Worm (Caenorhabditis elegans) whole organism, midembryonic: Measurements from ENCODE around the gene C14A6.12.

Experiments used
- T22C8.4 ChIP-seq: fragments of 200-800 bp; sonication (Bioruptor generic); IDR thresholded peaks from 2 replicates; pipeline ENCODE4 v1.3.6; 2022; ENCODE audit warnings: missing genetic modification characterization, missing compliant biosample characterization
- cog-1 ChIP-seq: sonication (generic microtip); optimal IDR thresholded peaks from 2 replicates; lab custom pipeline; 2016; ENCODE audit warnings: missing genetic modification characterization, missing compliant biosample characterization
- flt-1 ChIP-seq: fragments of 200-800 bp; sonication (Bioruptor generic); IDR thresholded peaks from 2 replicates; pipeline ENCODE4 v1.3.6; 2022; ENCODE audit warnings: missing genetic modification characterization, missing compliant biosample characterization
- klf-2 ChIP-seq: fragments of 200-800 bp; sonication (Bioruptor generic); conservative IDR thresholded peaks from 2 replicates; pipeline ENCODE4 v1.3.6; 2022; ENCODE audit warnings: missing genetic modification reagents, missing genetic modification characterization, missing compliant biosample characterization
- med-1 ChIP-seq: sonication (generic microtip); optimal IDR thresholded peaks from 2 replicates; lab custom pipeline; 2017; ENCODE audit warnings: missing genetic modification characterization, mild to moderate bottlenecking, missing compliant biosample characterization, antibody characterized with exemption, missing genetic modification reagents; ENCODE audit not compliant: insufficient read depth
- ref-1 ChIP-seq: fragments of 200-800 bp; sonication (Bioruptor generic); conservative IDR thresholded peaks from 2 replicates; pipeline ENCODE4 v1.3.6; 2022; ENCODE audit warnings: missing genetic modification reagents, missing genetic modification characterization, missing compliant biosample characterization
- tab-1 ChIP-seq: fragments of 200-800 bp; sonication (Bioruptor generic); IDR thresholded peaks from 2 replicates; pipeline ENCODE4 v1.3.6; 2022; ENCODE audit warnings: missing genetic modification characterization, missing compliant biosample characterization
- ztf-23 ChIP-seq: fragments of 200-800 bp; sonication (Bioruptor generic); IDR thresholded peaks from 2 replicates; pipeline ENCODE4 v1.3.6; 2022; ENCODE audit warnings: missing genetic modification reagents, missing genetic modification characterization, missing compliant biosample characterization
- ztf-29 ChIP-seq: fragments of 200-800 bp; sonication (Bioruptor generic); IDR thresholded peaks from 2 replicates; pipeline ENCODE4 v1.3.6; 2022; ENCODE audit warnings: missing genetic modification reagents, missing genetic modification characterization, missing compliant biosample characterization

Gene C14A6.12

DNA sequence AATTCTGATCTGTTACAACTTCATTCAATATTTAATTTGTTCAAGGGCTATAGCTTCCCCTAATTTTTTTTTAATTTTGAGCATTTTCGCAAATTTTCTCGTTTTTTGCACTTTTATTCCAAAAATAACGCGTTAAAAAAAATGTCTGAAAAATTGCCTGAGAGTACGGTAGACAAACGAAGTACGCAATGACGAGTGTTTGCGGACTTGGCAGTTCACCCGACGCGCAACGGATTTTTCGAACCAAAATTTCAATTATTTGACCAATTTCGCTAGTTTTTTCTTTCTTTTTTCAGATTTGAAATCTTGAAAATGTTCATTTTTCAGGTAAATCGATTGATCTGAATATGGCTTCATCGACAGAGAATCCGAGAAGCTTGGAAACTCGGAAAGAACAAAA is 35.3 kb downstream of the C14A6.12 start, which contains the start of gene fbxa-211:
TSS of gene fbxa-211 (plus strand) at position 328 of the 400 bp plus-strand sequence.
- TF ChIP-seq tab-1 (GFP tag; lab: Robert Waterston, UW) = no peak
- no peak for TF ChIP-seq klf-2 (GFP tag; lab: Robert Waterston, UW)
- no peak for TF ChIP-seq ref-1 (GFP tag; lab: Robert Waterston, UW)
- TF ChIP-seq ztf-23 = no peak
- no peak for TF ChIP-seq med-1
- no peak for TF ChIP-seq ztf-29 (GFP tag; lab: Robert Waterston, UW)

DNA sequence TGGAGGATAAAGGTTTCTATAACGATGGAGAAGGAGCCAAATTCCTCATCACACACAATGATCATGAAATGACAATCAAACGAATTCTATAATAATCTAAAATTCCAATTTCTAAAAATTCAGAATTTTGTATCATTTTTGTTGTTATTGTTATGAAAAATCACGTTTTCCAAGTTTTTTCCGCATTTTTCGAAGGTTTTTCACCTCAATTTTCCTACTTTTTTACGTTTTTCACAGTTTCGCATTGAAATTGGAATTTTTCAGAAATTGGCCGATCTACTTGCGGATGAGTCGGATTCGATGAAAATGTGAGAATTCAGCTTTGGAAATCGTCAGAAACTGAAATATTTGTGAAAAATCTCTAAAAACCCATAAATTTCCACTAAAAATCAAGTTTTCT is 37.4 kb downstream of the C14A6.12 start, which contains the start of gene fbxa-210:
TSS of gene fbxa-210 (plus strand) at position 301 of the 400 bp plus-strand sequence.
- no peak for TF ChIP-seq ref-1 (GFP tag; lab: Robert Waterston, UW)
- TF ChIP-seq cog-1 (tag; lab: Kevin White, UChicago) = no peak

DNA sequence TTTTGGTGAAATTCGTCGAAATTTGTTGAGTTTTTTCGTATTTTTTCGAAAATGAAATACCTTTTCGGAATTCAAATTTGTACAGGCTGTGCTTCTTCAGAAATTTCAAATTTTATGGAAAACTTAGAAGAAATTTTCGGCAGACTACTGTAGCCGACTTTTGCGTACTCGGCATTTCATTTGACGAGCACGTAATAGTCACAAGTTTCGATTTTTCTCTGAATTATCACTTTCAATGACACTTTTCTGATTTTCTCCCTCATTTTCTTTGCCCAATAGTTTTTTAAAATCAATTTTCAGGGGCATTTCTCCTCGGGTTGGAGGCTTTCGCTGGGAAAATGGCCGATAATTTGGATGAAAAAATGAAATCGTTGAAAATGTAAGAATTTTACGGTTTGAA is 38.8 kb downstream of the C14A6.12 start, which contains the start of gene fbxa-107:
TSS of gene fbxa-107 (plus strand) at position 301 of the 400 bp plus-strand sequence.
- TF ChIP-seq tab-1 (GFP tag; lab: Robert Waterston, UW) = no peak
- no peak for TF ChIP-seq med-1
- TF ChIP-seq ztf-23 = no peak
- no peak for TF ChIP-seq klf-2 (GFP tag; lab: Robert Waterston, UW)
- TF ChIP-seq flt-1 (GFP tag; lab: Robert Waterston, UW) = no peak
- no peak for TF ChIP-seq ref-1 (GFP tag; lab: Robert Waterston, UW)
- TF ChIP-seq cog-1 (tag; lab: Kevin White, UChicago) = no peak
- TF ChIP-seq ztf-29 (GFP tag; lab: Robert Waterston, UW) = no peak
- TF ChIP-seq T22C8.4 = no peak
